Worm (Caenorhabditis elegans) whole organism, late embryonic: Measurements from ENCODE around the gene par-5.

Experiments used
- ceh-14 ChIP-seq: sonication (generic microtip); optimal IDR thresholded peaks from 2 replicates; lab custom pipeline; 2016; ENCODE audit warnings: missing genotype, missing genetic modification characterization, missing compliant biosample characterization
- ceh-6 ChIP-seq: fragments of 200-800 bp; sonication (Bioruptor generic); optimal IDR thresholded peaks from 2 replicates; lab custom pipeline; 2018; ENCODE audit warnings: mild to moderate bottlenecking, missing genetic modification characterization, missing compliant biosample characterization
- dve-1 ChIP-seq: sonication (generic microtip); optimal IDR thresholded peaks from 2 replicates; lab custom pipeline; 2017; ENCODE audit warnings: antibody characterized with exemption, mild to moderate bottlenecking, missing genetic modification characterization, missing compliant biosample characterization
- fkh-10 ChIP-seq: fragments of 150-350 bp; optimal IDR thresholded peaks from 2 replicates; lab custom pipeline; 2014; ENCODE audit warnings: missing biosample characterization, missing genetic modification reagents, missing genetic modification characterization
- hlh-15 ChIP-seq: sonication (generic microtip); optimal IDR thresholded peaks from 2 replicates; lab custom pipeline; 2016; ENCODE audit warnings: missing genetic modification characterization, missing compliant biosample characterization
- hlh-30 ChIP-seq: sonication (generic microtip); optimal IDR thresholded peaks from 2 replicates; lab custom pipeline; 2017; ENCODE audit warnings: antibody characterized with exemption, missing genetic modification characterization, missing compliant biosample characterization; ENCODE audit not compliant: insufficient read depth
- hlh-8 ChIP-seq: sonication (generic microtip); optimal IDR thresholded peaks from 2 replicates; lab custom pipeline; 2016; ENCODE audit warnings: missing genotype, missing genetic modification characterization, missing compliant biosample characterization
- lim-6 ChIP-seq: sonication (generic microtip); optimal IDR thresholded peaks from 2 replicates; lab custom pipeline; 2016; ENCODE audit warnings: missing genetic modification characterization, missing compliant biosample characterization
- nfya-1 ChIP-seq: sonication (generic microtip); optimal IDR thresholded peaks from 2 replicates; lab custom pipeline; 2017; ENCODE audit warnings: missing genetic modification characterization, mild to moderate bottlenecking, missing compliant biosample characterization, antibody characterized with exemption, moderate library complexity
- pha-4 ChIP-seq: fragments of 150-350 bp; optimal IDR thresholded peaks from 2 replicates; lab custom pipeline; 2018; ENCODE audit warnings: missing biosample characterization, missing genetic modification reagents, missing genetic modification characterization
- pqm-1 ChIP-seq: sonication (generic microtip); optimal IDR thresholded peaks from 2 replicates; lab custom pipeline; 2016; ENCODE audit warnings: missing genetic modification characterization, missing compliant biosample characterization
- sox-2 ChIP-seq: fragments of 200-800 bp; sonication (Bioruptor generic); IDR thresholded peaks from 2 replicates; pipeline ENCODE4 v1.3.6; 2022; ENCODE audit warnings: missing genetic modification reagents, missing genetic modification characterization, missing compliant biosample characterization
- tbx-2 ChIP-seq: sonication (generic microtip); optimal IDR thresholded peaks from 2 replicates; lab custom pipeline; 2016; ENCODE audit warnings: missing genetic modification characterization, missing compliant biosample characterization
- tbx-7 ChIP-seq: sonication (generic microtip); optimal IDR thresholded peaks from 2 replicates; lab custom pipeline; 2016; ENCODE audit warnings: missing genotype, missing genetic modification characterization, missing compliant biosample characterization

DNA sequence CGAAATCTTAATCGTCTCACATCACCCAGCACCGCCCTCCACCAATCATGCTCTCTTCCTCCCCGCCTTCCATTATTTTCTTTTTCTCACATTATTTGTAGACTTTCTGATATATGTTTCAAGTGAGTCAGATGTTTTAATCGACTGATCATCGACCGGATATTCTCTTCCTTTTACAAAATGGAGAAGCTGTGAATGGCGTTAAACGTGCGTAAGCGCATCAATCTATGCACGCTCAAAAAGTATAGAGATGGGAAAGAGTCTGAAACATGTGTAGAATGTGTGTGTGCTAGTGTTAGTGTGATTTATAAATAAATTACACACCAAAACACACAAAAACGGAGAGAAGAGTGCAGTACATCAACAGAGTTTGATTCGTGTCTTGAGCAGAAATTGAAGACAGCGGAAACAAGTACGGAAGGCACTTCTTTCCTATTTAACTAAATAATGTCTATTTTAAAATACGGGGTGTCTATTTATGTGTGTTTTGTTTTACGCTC lies 44.7 kb downstream of the par-5 start:
- no peak for TF ChIP-seq pqm-1 (tag; lab: Kevin White, UChicago)
- TF ChIP-seq ceh-14 (tag; lab: Kevin White, UChicago), result no peak
- no peak for TF ChIP-seq hlh-8 (tag; lab: Kevin White, UChicago)
- no peak for TF ChIP-seq lim-6 (tag; lab: Kevin White, UChicago)
- TF ChIP-seq tbx-7 (tag; lab: Kevin White, UChicago), result no peak
- no peak for TF ChIP-seq sox-2 (GFP tag; lab: Robert Waterston, UW)
- no peak for TF ChIP-seq hlh-30 (tag; lab: Kevin White, UChicago)
- no peak for TF ChIP-seq nfya-1 (tag; lab: Kevin White, UChicago)
- no peak for TF ChIP-seq fkh-10
- TF ChIP-seq hlh-15 (tag; lab: Kevin White, UChicago), result no peak
- TF ChIP-seq ceh-6 (GFP tag; lab: Kevin White, UChicago), result no peak
- TF ChIP-seq dve-1 (tag; lab: Kevin White, UChicago), result no peak
- TF ChIP-seq pha-4 (tag; lab: Kevin White, UChicago), result no peak
- TF ChIP-seq tbx-2 (tag; lab: Kevin White, UChicago), result no peak
